Worm (Caenorhabditis elegans) whole organism, L1 larva: ENCODE measurements around the gene ncx-2.

Source experiments
- C16A3.4 ChIP-seq: fragments of 150-350 bp; optimal IDR thresholded peaks from 2 replicates; lab custom pipeline; 2014; ENCODE audit warnings: missing biosample characterization, missing genetic modification characterization
- F16B12.6 ChIP-seq: fragments of 150-350 bp; optimal IDR thresholded peaks from 2 replicates; lab custom pipeline; 2014; ENCODE audit warnings: missing biosample characterization, missing genetic modification characterization
- ama-1 ChIP-seq: fragments of 150-350 bp; optimal IDR thresholded peaks from 2 replicates; lab custom pipeline; 2014
- blmp-1 ChIP-seq: fragments of 150-350 bp; optimal IDR thresholded peaks from 2 replicates; lab custom pipeline; 2014; ENCODE audit warnings: missing biosample characterization, missing genetic modification characterization
- ceh-88 ChIP-seq: fragments of 200-800 bp; sonication (Bioruptor generic); IDR thresholded peaks from 2 replicates; pipeline ENCODE4 v1.3.6; 2022; ENCODE audit warnings: missing genetic modification characterization, missing compliant biosample characterization
- ceh-90 ChIP-seq: sonication (generic microtip); optimal IDR thresholded peaks from 2 replicates; lab custom pipeline; 2016; ENCODE audit warnings: missing genetic modification characterization, missing compliant biosample characterization
- dpl-1 ChIP-seq, 3 experiments: fragments of 150-350 bp in 2 of 3; sonication (generic microtip) in 1 of 3; optimal IDR thresholded peaks; 2 replicates each; lab custom pipeline; 2014 to 2017; ENCODE audit warnings: missing biosample characterization in 3 of 3, missing genetic modification characterization in 3 of 3, missing genetic modification reagents in 3 of 3
- efl-1 ChIP-seq, 4 experiments: fragments of 150-350 bp; optimal IDR thresholded peaks in 3 of 4; peaks in 1 of 4; 1 replicate in 1 of 4; 2 replicates in 3 of 4; lab custom pipeline; 2014; ENCODE audit warnings: missing biosample characterization in 2 of 4, missing genetic modification characterization in 2 of 4, missing genetic modification reagents in 2 of 4
- efl-3 ChIP-seq: fragments of 200-800 bp; sonication (Bioruptor generic); optimal IDR thresholded peaks from 2 replicates; lab custom pipeline; 2018; ENCODE audit warnings: mild to moderate bottlenecking, missing genetic modification characterization, missing compliant biosample characterization
- egl-13 ChIP-seq: sonication (generic microtip); optimal IDR thresholded peaks from 2 replicates; lab custom pipeline; 2016; ENCODE audit warnings: missing genotype, missing genetic modification reagents, missing genetic modification characterization, missing compliant biosample characterization
- egl-27 ChIP-seq, 2 experiments: fragments of 150-350 bp in 1 of 2; sonication (generic microtip); optimal IDR thresholded peaks; 3 replicates each; lab custom pipeline; 2017 to 2018; ENCODE audit warnings: missing biosample characterization in 2 of 2, missing genetic modification characterization in 2 of 2, missing genetic modification reagents in 2 of 2
- elt-3 ChIP-seq, 6 experiments: fragments of 150-350 bp in 1 of 6; sonication (generic microtip); optimal IDR thresholded peaks; 2 replicates each; lab custom pipeline; 2017 to 2018; ENCODE audit warnings: missing biosample characterization in 6 of 6, missing genetic modification characterization in 6 of 6, inconsistent platforms in 1 of 6
- fkh-10 ChIP-seq: sonication (generic microtip); optimal IDR thresholded peaks from 2 replicates; lab custom pipeline; 2017; ENCODE audit warnings: missing biosample characterization, missing genetic modification reagents, missing genetic modification characterization
- fkh-8 ChIP-seq: sonication (generic microtip); optimal IDR thresholded peaks from 2 replicates; lab custom pipeline; 2016; ENCODE audit warnings: mild to moderate bottlenecking, missing genetic modification characterization, missing compliant biosample characterization
- fos-1 ChIP-seq: fragments of 150-350 bp; optimal IDR thresholded peaks from 2 replicates; lab custom pipeline; 2014; ENCODE audit warnings: missing biosample characterization, missing genetic modification characterization
- hlh-17 ChIP-seq: fragments of 200-800 bp; sonication (Bioruptor generic); optimal IDR thresholded peaks from 2 replicates; lab custom pipeline; 2018; ENCODE audit warnings: missing genetic modification characterization, mild to moderate bottlenecking, missing compliant biosample characterization, moderate library complexity, borderline replicate concordance
- hlh-4 ChIP-seq: sonication (generic microtip); optimal IDR thresholded peaks from 2 replicates; lab custom pipeline; 2016; ENCODE audit warnings: mild to moderate bottlenecking, missing genetic modification characterization, missing compliant biosample characterization
- hpl-2 ChIP-seq: fragments of 150-350 bp; optimal IDR thresholded peaks from 2 replicates; lab custom pipeline; 2014; ENCODE audit warnings: missing biosample characterization, missing genetic modification reagents, missing genetic modification characterization
- irx-1 ChIP-seq: sonication (generic microtip); optimal IDR thresholded peaks from 2 replicates; lab custom pipeline; 2016; ENCODE audit warnings: missing genetic modification characterization, missing compliant biosample characterization
- isw-1 ChIP-seq: fragments of 200-800 bp; sonication (Bioruptor generic); IDR thresholded peaks from 2 replicates; pipeline ENCODE4 v1.3.6; 2022; ENCODE audit warnings: missing genetic modification characterization, missing compliant biosample characterization
- jun-1 ChIP-seq: fragments of 150-350 bp; optimal IDR thresholded peaks from 2 replicates; lab custom pipeline; 2014; ENCODE audit warnings: missing biosample characterization, missing genetic modification reagents, missing genetic modification characterization
- lin-13 ChIP-seq: fragments of 150-350 bp; optimal IDR thresholded peaks from 2 replicates; lab custom pipeline; 2014; ENCODE audit warnings: missing biosample characterization, missing genetic modification reagents, missing genetic modification characterization
- lin-14 ChIP-seq: fragments of 200-800 bp; sonication (Bioruptor generic); optimal IDR thresholded peaks from 2 replicates; lab custom pipeline; 2018; ENCODE audit warnings: mild to moderate bottlenecking, missing genetic modification characterization, moderate library complexity, missing compliant biosample characterization
- lin-35 ChIP-seq, 2 experiments: fragments of 150-350 bp; optimal IDR thresholded peaks; 2 replicates each; lab custom pipeline; 2014; ENCODE audit warnings: missing biosample characterization in 2 of 2, missing genetic modification characterization in 2 of 2, missing genetic modification reagents in 2 of 2
- lin-39 ChIP-seq: fragments of 150-350 bp; optimal IDR thresholded peaks from 2 replicates; lab custom pipeline; 2014; ENCODE audit warnings: missing biosample characterization, missing genetic modification reagents, missing genetic modification characterization
- lir-3 ChIP-seq: sonication (generic microtip); optimal IDR thresholded peaks from 2 replicates; lab custom pipeline; 2016; ENCODE audit warnings: mild to moderate bottlenecking, missing genetic modification characterization, moderate library complexity, missing compliant biosample characterization; ENCODE audit not compliant: poor library complexity
- lsy-2 ChIP-seq, 2 experiments: fragments of 150-350 bp; optimal IDR thresholded peaks; 2 replicates each; lab custom pipeline; 2014; ENCODE audit warnings: missing biosample characterization in 2 of 2, missing genetic modification characterization in 2 of 2
- mab-9 ChIP-seq: fragments of 200-800 bp; sonication (Bioruptor generic); IDR thresholded peaks from 2 replicates; pipeline ENCODE4 v1.3.6; 2022; ENCODE audit warnings: missing genetic modification reagents, missing genetic modification characterization, missing compliant biosample characterization
- mdl-1 ChIP-seq, 2 experiments: fragments of 150-350 bp; optimal IDR thresholded peaks; 2 replicates each; lab custom pipeline; 2014 to 2017; ENCODE audit warnings: missing biosample characterization in 2 of 2, missing genetic modification characterization in 2 of 2, inconsistent platforms in 1 of 2
- mep-1 ChIP-seq: fragments of 150-350 bp; optimal IDR thresholded peaks from 2 replicates; lab custom pipeline; 2014; ENCODE audit warnings: missing biosample characterization, missing genetic modification characterization
- nhr-12 ChIP-seq: sonication (generic microtip); optimal IDR thresholded peaks from 2 replicates; lab custom pipeline; 2017; ENCODE audit warnings: missing biosample characterization, missing genetic modification characterization
- nhr-19 ChIP-seq: fragments of 200-800 bp; sonication (Bioruptor generic); conservative IDR thresholded peaks from 2 replicates; pipeline ENCODE4 v1.3.6; 2022; ENCODE audit warnings: missing genetic modification characterization, missing compliant biosample characterization
- nhr-20 ChIP-seq: sonication (generic microtip); optimal IDR thresholded peaks from 2 replicates; lab custom pipeline; 2016; ENCODE audit warnings: mild to moderate bottlenecking, missing genetic modification characterization, missing compliant biosample characterization
- nhr-28 ChIP-seq: fragments of 150-350 bp; optimal IDR thresholded peaks from 2 replicates; lab custom pipeline; 2014; ENCODE audit warnings: missing biosample characterization, missing genetic modification characterization
- nhr-47 ChIP-seq: sonication (generic microtip); optimal IDR thresholded peaks from 2 replicates; lab custom pipeline; 2016; ENCODE audit warnings: mild to moderate bottlenecking, missing genetic modification characterization, moderate library complexity, missing compliant biosample characterization
- nhr-71 ChIP-seq: sonication (generic microtip); optimal IDR thresholded peaks from 2 replicates; lab custom pipeline; 2016; ENCODE audit warnings: mild to moderate bottlenecking, missing genetic modification characterization, moderate library complexity, missing compliant biosample characterization
- nhr-76 ChIP-seq: sonication (generic microtip); optimal IDR thresholded peaks from 2 replicates; lab custom pipeline; 2017; ENCODE audit warnings: missing biosample characterization, missing genetic modification characterization
- nhr-85 ChIP-seq: sonication (generic microtip); peaks from one replicate; lab custom pipeline; 2016; ENCODE audit warnings: missing genetic modification characterization, inconsistent platforms, missing compliant biosample characterization
- nhr-90 ChIP-seq: sonication (generic microtip); optimal IDR thresholded peaks from 2 replicates; lab custom pipeline; 2016; ENCODE audit warnings: mild to moderate bottlenecking, missing genetic modification characterization, missing compliant biosample characterization; ENCODE audit not compliant: poor library complexity
- pqm-1 ChIP-seq: sonication (generic microtip); optimal IDR thresholded peaks from 3 replicates; lab custom pipeline; 2017; ENCODE audit warnings: missing biosample characterization, missing genetic modification characterization
- rnt-1 ChIP-seq: sonication (generic microtip); optimal IDR thresholded peaks from 2 replicates; lab custom pipeline; 2016; ENCODE audit warnings: mild to moderate bottlenecking, missing genetic modification characterization, moderate library complexity, missing compliant biosample characterization
- skn-1 ChIP-seq: fragments of 150-350 bp; optimal IDR thresholded peaks from 2 replicates; lab custom pipeline; 2014; ENCODE audit warnings: missing biosample characterization, missing genetic modification characterization
- snpc-4 ChIP-seq: fragments of 150-350 bp; optimal IDR thresholded peaks from 2 replicates; lab custom pipeline; 2014; ENCODE audit warnings: missing biosample characterization, missing genetic modification characterization
- snu-23 ChIP-seq: sonication (generic microtip); optimal IDR thresholded peaks from 2 replicates; lab custom pipeline; 2016; ENCODE audit warnings: missing genetic modification characterization, missing compliant biosample characterization
- sox-4 ChIP-seq: sonication (generic microtip); optimal IDR thresholded peaks from 2 replicates; lab custom pipeline; 2016; ENCODE audit warnings: missing genetic modification characterization, missing compliant biosample characterization
- swsn-7 ChIP-seq: sonication (generic microtip); optimal IDR thresholded peaks from 2 replicates; lab custom pipeline; 2016; ENCODE audit warnings: missing genetic modification characterization, missing compliant biosample characterization
- tbx-2 ChIP-seq: sonication (generic microtip); optimal IDR thresholded peaks from 2 replicates; lab custom pipeline; 2016; ENCODE audit warnings: missing genetic modification characterization, missing compliant biosample characterization
- unc-130 ChIP-seq: fragments of 150-350 bp; optimal IDR thresholded peaks from 2 replicates; lab custom pipeline; 2017; ENCODE audit warnings: missing biosample characterization, missing genetic modification characterization, inconsistent platforms
- unc-30 ChIP-seq: sonication (generic microtip); optimal IDR thresholded peaks from 2 replicates; lab custom pipeline; 2017; ENCODE audit warnings: missing biosample characterization, missing genetic modification characterization
- vab-15 ChIP-seq: sonication (generic microtip); optimal IDR thresholded peaks from 2 replicates; lab custom pipeline; 2017; ENCODE audit warnings: missing genotype, mild to moderate bottlenecking, missing genetic modification characterization, missing compliant biosample characterization
- xbp-1 ChIP-seq: sonication (generic microtip); optimal IDR thresholded peaks from 2 replicates; lab custom pipeline; 2016; ENCODE audit warnings: missing genetic modification characterization, missing compliant biosample characterization
- zip-4 ChIP-seq: fragments of 200-800 bp; sonication (Bioruptor generic); optimal IDR thresholded peaks from 2 replicates; lab custom pipeline; 2018; ENCODE audit warnings: mild to moderate bottlenecking, missing genetic modification characterization, moderate library complexity, missing compliant biosample characterization
- ztf-4 ChIP-seq: fragments of 150-350 bp; optimal IDR thresholded peaks from 2 replicates; lab custom pipeline; 2014; ENCODE audit warnings: missing biosample characterization, missing genetic modification characterization

The ncx-2 gene

ce11 chrV:5271487-5271886 lies 32.0 kb upstream of the ncx-2 start:
- peak; percentile 47 for TF ChIP-seq hlh-4 (tag; lab: Kevin White, UChicago)
- TF ChIP-seq pqm-1 (tag; lab: Kevin White, UChicago) = peak; percentile 31
- peak; percentile 26 for TF ChIP-seq mep-1 (tag; lab: Kevin White, UChicago)
- TF ChIP-seq ceh-88 (GFP tag; lab: Robert Waterston, UW) = no peak
- no peak for TF ChIP-seq fos-1 (tag; lab: Kevin White, UChicago)
- no peak for TF ChIP-seq egl-13 (tag; lab: Kevin White, UChicago)
- peak; percentile 86 for TF ChIP-seq nhr-19 (GFP tag; lab: Robert Waterston, UW)
- peak; percentile 22 for TF ChIP-seq swsn-7 (tag; lab: Kevin White, UChicago)
- no peak for TF ChIP-seq fkh-10 (GFP tag; lab: Kevin White, UChicago)
- TF ChIP-seq fkh-8 (tag; lab: Kevin White, UChicago) = peak; percentile 50
- no peak for TF ChIP-seq zip-4
- no peak for TF ChIP-seq snpc-4 (tag; lab: Kevin White, UChicago)
- TF ChIP-seq rnt-1 (tag; lab: Kevin White, UChicago) = peak; percentile 77
- TF ChIP-seq nhr-90 (tag; lab: Kevin White, UChicago) = peak; percentile 71
- peak; percentile 34 to 46 for TF ChIP-seq lsy-2 (tag; optimal IDR thresholded peaks at IDR 0.05; lab: Kevin White, UChicago)
- TF ChIP-seq egl-27 (tag; optimal IDR thresholded peaks at IDR 0.05; lab: Kevin White, UChicago) = no peak
- TF ChIP-seq skn-1 (tag; lab: Kevin White, UChicago) = peak; percentile 10
- no peak for TF ChIP-seq vab-15 (tag; lab: Kevin White, UChicago)
- TF ChIP-seq hlh-17 (GFP tag; lab: Kevin White, UChicago) = no peak
- peak; percentile 88 for TF ChIP-seq nhr-71 (tag; lab: Kevin White, UChicago)
- TF ChIP-seq F16B12.6 (tag; lab: Kevin White, UChicago) = peak; percentile 0
- TF ChIP-seq C16A3.4 (tag; lab: Kevin White, UChicago) = no peak
- no peak for TF ChIP-seq lin-39 (tag; lab: Kevin White, UChicago)
- TF ChIP-seq lir-3 (tag; lab: Kevin White, UChicago) = no peak
- no peak for TF ChIP-seq irx-1
- TF ChIP-seq efl-1 (optimal IDR thresholded peaks at IDR 0.05; lab: Kevin White, UChicago) = peak; percentile 41 to 45
- peak; percentile 43 to 94 for TF ChIP-seq efl-1 (GFP tag; optimal IDR thresholded peaks at IDR 0.05 in 1 of 2; lab: Kevin White, UChicago)
- no peak for TF ChIP-seq unc-30
- peak; percentile 16 for TF ChIP-seq unc-130 (tag; lab: Kevin White, UChicago)
- TF ChIP-seq snu-23 (GFP tag; lab: Kevin White, UChicago) = peak; percentile 68
- peak; percentile 63 for TF ChIP-seq nhr-47 (tag; lab: Kevin White, UChicago)
- TF ChIP-seq ama-1 = no peak
- TF ChIP-seq xbp-1 (tag; lab: Kevin White, UChicago) = peak; percentile 11
- peak; percentile 74 for TF ChIP-seq jun-1
- TF ChIP-seq efl-3 (GFP tag; lab: Kevin White, UChicago) = no peak
- no peak for TF ChIP-seq blmp-1 (tag; lab: Kevin White, UChicago)
- peak; percentile 8 for TF ChIP-seq sox-4 (tag; lab: Kevin White, UChicago)
- TF ChIP-seq lin-14 (GFP tag; lab: Kevin White, UChicago) = peak; percentile 91
- peak; percentile 81 for TF ChIP-seq ztf-4 (tag; lab: Kevin White, UChicago)
- TF ChIP-seq lin-13 (GFP tag; lab: Kevin White, UChicago) = no peak
- no peak for TF ChIP-seq mab-9 (GFP tag; lab: Robert Waterston, UW)
- TF ChIP-seq nhr-85 (tag; lab: Kevin White, UChicago) = peak; percentile 89
- TF ChIP-seq nhr-20 (tag; lab: Kevin White, UChicago) = peak; percentile 89
- peak; percentile 34 to 79 for TF ChIP-seq lin-35 (GFP tag; optimal IDR thresholded peaks at IDR 0.05; lab: Kevin White, UChicago)
- TF ChIP-seq mdl-1 (tag; optimal IDR thresholded peaks at IDR 0.05; lab: Kevin White, UChicago) = peak in 1 of 2 experiments; percentile 93
- TF ChIP-seq isw-1 = no peak
- peak; percentile 65 for TF ChIP-seq tbx-2 (tag; lab: Kevin White, UChicago)
- TF ChIP-seq dpl-1 (GFP tag; optimal IDR thresholded peaks at IDR 0.05; lab: Kevin White, UChicago) = peak; percentile 16 to 41 (median 23)
- no peak for TF ChIP-seq hpl-2 (GFP tag; lab: Kevin White, UChicago)
- peak in 5 of 6 experiments; percentile 28 to 70 (median 32) for TF ChIP-seq elt-3 (tag; optimal IDR thresholded peaks at IDR 0.05; lab: Kevin White, UChicago)
- TF ChIP-seq nhr-28 (tag; lab: Kevin White, UChicago) = no peak
- no peak for TF ChIP-seq ceh-90 (tag; lab: Kevin White, UChicago)
- no peak for TF ChIP-seq nhr-76
- TF ChIP-seq nhr-12 (tag; lab: Kevin White, UChicago) = no peak
